Fruit fly (Drosophila melanogaster) ovary, adult (tissue): Measurements from ENCODE around the gene CHES-1-like.

Source experiments
- CG17801 ChIP-seq: fragments of 200-800 bp; optimal IDR thresholded peaks from 2 replicates; lab custom pipeline; 2019; ENCODE audit warnings: missing biosample characterization, mild to moderate bottlenecking, missing genetic modification characterization, moderate library complexity; ENCODE audit not compliant: partially characterized antibody

The CHES-1-like gene

dm6 chrX:7699584-7700238 lies 9.5 kb downstream of the CHES-1-like start:
- TF ChIP-seq CG17801: no peak

- TF ChIP-seq CG17801: peak; percentile 99
Measured at dm6 chrX:7698000-7698896, 10.9 kb downstream of the CHES-1-like start.

DNA sequence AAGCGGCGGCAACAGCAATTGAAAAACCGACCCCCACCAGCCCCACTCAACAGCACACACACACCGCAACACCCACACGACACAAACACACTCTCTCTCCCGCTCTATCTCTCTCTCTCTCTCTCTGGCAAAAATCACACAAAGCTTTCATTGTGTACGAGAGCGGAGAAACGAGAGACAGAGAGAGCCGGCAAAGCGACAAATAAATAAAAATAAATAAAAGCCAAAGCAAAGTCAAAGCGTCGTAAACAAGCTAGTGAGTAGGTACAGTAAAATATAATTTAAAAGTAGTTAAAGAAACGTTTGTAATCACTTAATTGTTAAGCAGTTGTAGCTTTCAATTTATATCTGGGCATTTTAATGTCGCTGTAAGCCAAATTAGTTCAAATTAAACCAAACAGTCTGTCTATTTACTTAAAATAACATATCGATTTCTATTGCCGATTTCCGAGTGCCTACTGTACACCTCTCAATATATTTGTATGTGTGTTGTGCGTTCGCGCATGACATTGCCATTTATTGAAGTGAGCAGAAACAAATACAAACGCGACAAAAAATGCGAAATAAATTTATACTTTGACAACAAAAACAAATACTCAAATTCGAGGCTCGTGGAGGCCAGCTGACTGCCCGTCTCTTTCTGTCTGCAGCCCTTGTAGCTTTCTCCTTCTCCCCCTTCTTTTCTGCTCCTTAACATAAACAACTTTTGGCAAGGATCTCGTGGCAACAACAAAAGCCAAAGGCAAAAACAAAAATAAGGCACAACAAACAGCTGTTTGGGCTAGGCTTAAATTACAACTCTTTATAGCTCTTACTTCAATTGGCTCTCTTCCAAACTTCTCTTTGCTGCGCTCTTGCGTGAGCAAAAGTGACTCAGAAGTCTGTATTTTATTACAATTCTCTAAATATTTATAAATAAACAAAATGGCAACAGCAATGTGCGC lies 12.2 kb downstream of the CHES-1-like start:
- peak; percentile 99 for TF ChIP-seq CG17801

DNA sequence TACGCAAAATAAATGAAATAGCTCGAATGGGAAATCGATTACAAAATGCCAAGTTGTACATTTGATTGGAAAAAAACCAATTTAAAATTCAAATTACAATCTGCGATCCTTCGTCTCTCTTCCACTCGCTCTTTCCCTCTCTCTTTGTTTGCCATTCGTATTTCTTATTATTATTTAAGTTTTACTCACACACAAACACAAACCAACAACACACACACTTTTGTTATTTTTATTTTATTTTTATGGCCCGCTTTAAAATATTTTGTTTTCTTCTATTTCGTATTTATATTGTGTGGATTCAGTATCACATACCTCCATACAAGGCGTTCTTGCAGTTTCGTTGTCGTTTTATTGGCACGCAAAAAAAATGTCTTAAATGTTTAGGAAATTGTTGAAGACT lies 13.0 kb downstream of the CHES-1-like start:
- no peak for TF ChIP-seq CG17801

dm6 chrX:7695391-7696053 lies 13.7 kb downstream of the CHES-1-like start:
- peak; percentile 30 for TF ChIP-seq CG17801

dm6 chrX:7694868-7695267 lies 14.3 kb downstream of the CHES-1-like start:
- TF ChIP-seq CG17801: peak; percentile 45

- TF ChIP-seq CG17801: peak; percentile 26
Measured at dm6 chrX:7694207-7694606, 15.0 kb downstream of the CHES-1-like start.

- no peak for TF ChIP-seq CG17801
Measured at dm6 chrX:7693423-7693822, 15.8 kb downstream of the CHES-1-like start.

- TF ChIP-seq CG17801: peak; percentile 62
Measured at dm6 chrX:7692740-7693064, 16.5 kb downstream of the CHES-1-like start.

dm6 chrX:7691947-7692739 lies 17.0 kb downstream of the CHES-1-like start:
- TF ChIP-seq CG17801: peak; percentile 98

DNA sequence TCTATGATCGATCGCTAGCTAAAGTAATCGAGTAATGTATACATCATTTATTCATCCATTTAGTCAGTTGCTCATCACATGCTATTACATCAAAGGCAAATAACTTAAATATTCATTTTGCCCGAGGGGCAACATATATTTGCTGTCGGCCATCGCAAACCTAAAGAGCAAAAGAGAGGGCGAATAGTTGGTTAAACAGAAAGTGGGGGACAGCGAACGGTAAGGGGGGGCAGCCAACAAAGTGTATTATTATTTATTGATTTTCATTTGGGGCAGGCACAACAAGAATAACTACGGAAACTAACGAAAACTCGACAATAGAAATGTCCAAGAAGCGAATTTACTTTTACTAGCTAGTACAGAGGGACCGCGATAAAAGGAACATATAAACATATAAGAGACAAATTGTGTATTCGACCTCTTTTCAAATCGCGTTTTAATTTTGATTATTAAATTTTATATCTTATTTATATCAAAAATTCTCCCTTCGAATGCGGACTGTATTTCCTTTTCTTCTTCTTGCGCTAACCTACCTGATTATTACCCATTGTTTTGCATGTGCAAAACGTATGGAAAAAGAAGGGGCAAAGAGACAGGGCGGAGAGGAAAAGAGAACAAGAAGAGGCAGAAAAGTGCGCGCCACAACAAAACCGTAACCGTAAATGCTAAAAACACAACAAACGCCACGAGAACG lies 17.8 kb downstream of the CHES-1-like start:
- no peak for TF ChIP-seq CG17801

dm6 chrX:7690683-7691082 lies 18.5 kb downstream of the CHES-1-like start:
- TF ChIP-seq CG17801: peak; percentile 48

dm6 chrX:7688871-7689270 lies 20.3 kb downstream of the CHES-1-like start:
- no peak for TF ChIP-seq CG17801

DNA sequence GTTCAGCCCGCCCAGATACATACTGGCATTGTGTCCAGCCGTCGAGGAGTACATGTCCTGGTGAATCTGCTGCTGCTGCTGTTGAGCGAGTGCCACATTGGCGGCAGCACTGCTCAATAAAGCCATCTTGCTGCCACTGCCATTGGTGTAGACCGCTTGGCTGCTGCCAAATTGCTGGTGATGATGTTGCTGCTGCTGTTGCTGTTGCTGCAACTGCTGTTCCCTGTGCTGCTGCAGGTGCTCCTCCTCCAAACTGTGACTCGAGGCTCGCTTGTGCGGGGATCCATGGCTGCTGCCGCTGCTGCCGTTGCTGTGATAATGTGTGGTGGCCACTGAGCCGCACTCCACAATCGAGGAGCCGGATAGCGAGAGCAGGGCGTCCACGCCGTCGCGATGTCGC lies 23.1 kb downstream of the CHES-1-like start:
- TF ChIP-seq CG17801: no peak

DNA sequence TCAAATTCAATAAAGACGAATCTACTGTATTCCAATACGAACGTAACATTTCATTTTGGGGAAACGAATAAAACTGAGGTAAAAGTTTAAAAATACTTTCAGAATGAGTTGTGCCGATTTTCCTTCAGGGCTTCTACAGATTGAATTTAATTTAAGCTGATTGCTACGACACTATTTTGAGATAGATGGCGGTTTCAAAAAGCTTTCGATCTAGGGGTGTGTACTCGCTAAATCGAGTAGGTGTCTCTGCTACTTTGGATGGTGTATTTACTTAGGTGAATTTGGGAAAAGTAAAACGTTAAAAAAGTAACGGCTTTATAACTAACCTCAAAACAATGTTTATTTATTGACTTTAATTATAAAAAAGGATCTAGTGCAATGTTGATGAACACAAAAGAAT lies 30.4 kb downstream of the CHES-1-like start:
- TF ChIP-seq CG17801: no peak
